Worm (Caenorhabditis elegans) whole organism, L4 larva: ENCODE results near the gene klp-3.
A peak's percentile ranks its signal among the peaks of the same experiment; 100 is the strongest.

Experiments
- F10B5.3 ChIP-seq: sonication (generic microtip); optimal IDR thresholded peaks from 2 replicates; lab custom pipeline; 2016; ENCODE audit warnings: mild to moderate bottlenecking, missing genetic modification characterization, missing compliant biosample characterization
- F37D6.2 ChIP-seq: sonication (generic microtip); optimal IDR thresholded peaks from 2 replicates; lab custom pipeline; 2016; ENCODE audit warnings: mild to moderate bottlenecking, missing genetic modification characterization, missing compliant biosample characterization
- T20F7.1 ChIP-seq: fragments of 200-800 bp; sonication (Bioruptor generic); optimal IDR thresholded peaks from 2 replicates; lab custom pipeline; 2018; ENCODE audit warnings: mild to moderate bottlenecking, missing genetic modification characterization, missing compliant biosample characterization
- ZK337.2 ChIP-seq: fragments of 200-800 bp; sonication (Bioruptor generic); IDR thresholded peaks from 2 replicates; pipeline ENCODE4 v1.3.6; 2022; ENCODE audit warnings: missing genetic modification reagents, missing genetic modification characterization, missing compliant biosample characterization
- ZK546.5 ChIP-seq, 2 experiments: sonication (generic microtip); optimal IDR thresholded peaks; 2 replicates each; lab custom pipeline; 2017; ENCODE audit warnings: missing biosample characterization in 2 of 2, missing genetic modification characterization in 2 of 2
- aha-1 ChIP-seq: fragments of 150-350 bp; peaks from one replicate; lab custom pipeline; 2014; ENCODE audit warnings: missing biosample characterization, missing genetic modification characterization
- aly-2 ChIP-seq: sonication (generic microtip); optimal IDR thresholded peaks from 2 replicates; lab custom pipeline; 2018; ENCODE audit warnings: missing biosample characterization, missing genetic modification characterization
- ama-1 ChIP-seq: fragments of 150-350 bp; optimal IDR thresholded peaks from 2 replicates; lab custom pipeline; 2014; ENCODE audit warnings: inconsistent platforms, mixed read lengths
- arid-1 ChIP-seq: fragments of 200-800 bp; sonication (Bioruptor generic); conservative IDR thresholded peaks from 2 replicates; pipeline ENCODE4 v1.3.6; 2022; ENCODE audit warnings: missing genetic modification reagents, missing genetic modification characterization, missing compliant biosample characterization
- ceh-20 ChIP-seq: fragments of 200-800 bp; sonication (Bioruptor generic); IDR thresholded peaks from 2 replicates; pipeline ENCODE4 v1.3.6; 2022; ENCODE audit warnings: missing genetic modification reagents, missing genetic modification characterization, missing compliant biosample characterization
- ceh-28 ChIP-seq: fragments of 150-350 bp; optimal IDR thresholded peaks from 2 replicates; lab custom pipeline; 2014; ENCODE audit warnings: missing biosample characterization, missing genetic modification reagents, missing genetic modification characterization
- ceh-62 ChIP-seq: sonication (generic microtip); optimal IDR thresholded peaks from 2 replicates; lab custom pipeline; 2017; ENCODE audit warnings: missing biosample characterization, missing genetic modification characterization
- ces-1 ChIP-seq: fragments of 150-350 bp; sonication (generic microtip); optimal IDR thresholded peaks from 4 replicates; lab custom pipeline; 2014; ENCODE audit warnings: missing biosample characterization, missing genetic modification reagents, missing genetic modification characterization
- daf-16 ChIP-seq, 3 experiments: sonication (generic microtip); optimal IDR thresholded peaks; 2 replicates each; lab custom pipeline; 2016 to 2017; ENCODE audit warnings: missing genetic modification characterization in 3 of 3, missing genetic modification reagents in 3 of 3, mild to moderate bottlenecking in 2 of 3, missing compliant biosample characterization in 2 of 3, missing biosample characterization in 1 of 3, moderate library complexity in 1 of 3
- daf-8 ChIP-seq: fragments of 200-800 bp; sonication (Bioruptor generic); IDR thresholded peaks from 2 replicates; pipeline ENCODE4 v1.3.6; 2022; ENCODE audit warnings: missing genetic modification characterization, missing compliant biosample characterization
- dpl-1 ChIP-seq: fragments of 150-350 bp; optimal IDR thresholded peaks from 2 replicates; lab custom pipeline; 2014; ENCODE audit warnings: missing biosample characterization, missing genetic modification reagents, missing genetic modification characterization
- dve-1 ChIP-seq: sonication (generic microtip); optimal IDR thresholded peaks from 2 replicates; lab custom pipeline; 2017; ENCODE audit warnings: antibody characterized with exemption, mild to moderate bottlenecking, missing genetic modification characterization, missing compliant biosample characterization; ENCODE audit not compliant: insufficient read depth
- egl-27 ChIP-seq: sonication (generic microtip); optimal IDR thresholded peaks from 3 replicates; lab custom pipeline; 2017; ENCODE audit warnings: missing biosample characterization, missing genetic modification reagents, missing genetic modification characterization
- fkh-10 ChIP-seq: fragments of 150-350 bp; optimal IDR thresholded peaks from 2 replicates; lab custom pipeline; 2014; ENCODE audit warnings: missing biosample characterization, missing genetic modification reagents, missing genetic modification characterization
- gei-8 ChIP-seq: fragments of 200-800 bp; sonication (Bioruptor generic); optimal IDR thresholded peaks from 2 replicates; lab custom pipeline; 2018; ENCODE audit warnings: mild to moderate bottlenecking, missing genetic modification characterization, missing compliant biosample characterization
- hif-1 ChIP-seq, 2 experiments: sonication (generic microtip); optimal IDR thresholded peaks; 2 replicates each; lab custom pipeline; 2016 to 2017; ENCODE audit warnings: missing compliant biosample characterization in 2 of 2, missing genetic modification characterization in 2 of 2, missing genetic modification reagents in 2 of 2, missing genotype in 2 of 2, mild to moderate bottlenecking in 1 of 2
- hlh-11 ChIP-seq: fragments of 200-800 bp; sonication (Bioruptor generic); optimal IDR thresholded peaks from 2 replicates; lab custom pipeline; 2018; ENCODE audit warnings: mild to moderate bottlenecking, missing genetic modification characterization, missing compliant biosample characterization
- hmg-1.1 ChIP-seq: fragments of 200-800 bp; sonication (Bioruptor generic); IDR thresholded peaks from 2 replicates; pipeline ENCODE4 v1.3.6; 2022; ENCODE audit warnings: missing genetic modification reagents, missing genetic modification characterization, missing compliant biosample characterization
- jun-1 ChIP-seq: fragments of 150-350 bp; optimal IDR thresholded peaks from 2 replicates; lab custom pipeline; 2014; ENCODE audit warnings: missing biosample characterization, missing genetic modification reagents, missing genetic modification characterization
- lin-29 ChIP-seq: fragments of 200-800 bp; sonication (Bioruptor generic); IDR thresholded peaks from 2 replicates; pipeline ENCODE4 v1.3.6; 2022; ENCODE audit warnings: missing genetic modification reagents, missing genetic modification characterization, missing compliant biosample characterization
- lsy-2 ChIP-seq, 2 experiments: fragments of 150-350 bp in 1 of 2; sonication (generic microtip) in 1 of 2; optimal IDR thresholded peaks; 2 replicates each; lab custom pipeline; 2014 to 2017; ENCODE audit warnings: missing biosample characterization in 2 of 2, missing genetic modification characterization in 2 of 2
- madf-5 ChIP-seq, 2 experiments: fragments of 200-800 bp; sonication (Bioruptor generic); IDR thresholded peaks; 2 replicates each; pipeline ENCODE4 v1.3.6; 2022; ENCODE audit warnings: missing compliant biosample characterization in 2 of 2, missing genetic modification characterization in 2 of 2
- mdl-1 ChIP-seq, 2 experiments: fragments of 150-350 bp in 1 of 2; sonication (generic microtip) in 1 of 2; optimal IDR thresholded peaks; 2 replicates each; lab custom pipeline; 2014 to 2017; ENCODE audit warnings: missing biosample characterization in 2 of 2, missing genetic modification characterization in 2 of 2
- mep-1 ChIP-seq: fragments of 150-350 bp; sonication (generic microtip); optimal IDR thresholded peaks from 3 replicates; lab custom pipeline; 2014; ENCODE audit warnings: missing biosample characterization, missing genetic modification characterization
- nhr-11 ChIP-seq: fragments of 150-350 bp; optimal IDR thresholded peaks from 2 replicates; lab custom pipeline; 2014; ENCODE audit warnings: missing biosample characterization, missing genetic modification characterization
- nhr-25 ChIP-seq: sonication (generic microtip); optimal IDR thresholded peaks from 2 replicates; lab custom pipeline; 2017; ENCODE audit warnings: missing genetic modification characterization, mild to moderate bottlenecking, missing compliant biosample characterization, antibody characterized with exemption, moderate library complexity, borderline replicate concordance; ENCODE audit not compliant: insufficient read depth
- nhr-28 ChIP-seq: fragments of 150-350 bp; optimal IDR thresholded peaks from 2 replicates; lab custom pipeline; 2014; ENCODE audit warnings: missing biosample characterization, missing genetic modification characterization
- nhr-48 ChIP-seq: sonication (generic microtip); optimal IDR thresholded peaks from 2 replicates; lab custom pipeline; 2016; ENCODE audit warnings: mild to moderate bottlenecking, missing genetic modification characterization, missing compliant biosample characterization
- rbr-2 ChIP-seq: sonication (generic microtip); optimal IDR thresholded peaks from 2 replicates; lab custom pipeline; 2016; ENCODE audit warnings: missing genotype, missing genetic modification characterization, missing compliant biosample characterization
- set-16 ChIP-seq: fragments of 200-800 bp; sonication (Bioruptor generic); IDR thresholded peaks from 2 replicates; pipeline ENCODE4 v1.3.6; 2022; ENCODE audit warnings: missing genetic modification reagents, missing genetic modification characterization, missing compliant biosample characterization
- snpc-1.2 ChIP-seq: fragments of 200-800 bp; sonication (Bioruptor generic); IDR thresholded peaks from 2 replicates; pipeline ENCODE4 v1.3.6; 2022; ENCODE audit warnings: missing genetic modification reagents, missing genetic modification characterization, missing compliant biosample characterization
- snpc-4 ChIP-seq: fragments of 150-350 bp; optimal IDR thresholded peaks from 2 replicates; lab custom pipeline; 2014; ENCODE audit warnings: missing biosample characterization, missing genetic modification characterization
- spr-1 ChIP-seq: sonication (generic microtip); optimal IDR thresholded peaks from 2 replicates; lab custom pipeline; 2016; ENCODE audit warnings: mild to moderate bottlenecking, missing genetic modification characterization, missing compliant biosample characterization
- zfp-3 ChIP-seq: fragments of 200-800 bp; sonication (Bioruptor generic); conservative IDR thresholded peaks from 2 replicates; pipeline ENCODE4 v1.3.6; 2022; ENCODE audit warnings: missing genetic modification reagents, missing genetic modification characterization, missing compliant biosample characterization
- ztf-7 ChIP-seq: fragments of 150-350 bp; optimal IDR thresholded peaks from 2 replicates; lab custom pipeline; 2014; ENCODE audit warnings: missing biosample characterization, missing genetic modification characterization

Gene klp-3

ce11 chrII:7832054-7832453 lies 10.1 kb upstream of the klp-3 start, which contains the start of gene T09A5.14:
TSS of gene T09A5.14 (plus strand) at chrII:7832354.
- TF ChIP-seq ceh-62 (tag; lab: Kevin White, UChicago) (no peak), ZK546.5 (tag; optimal IDR thresholded peaks at IDR 0.05; lab: Kevin White, UChicago) (no peak), spr-1 (tag; lab: Kevin White, UChicago) (no peak), F37D6.2 (no peak), snpc-1.2 (no peak), dpl-1 (GFP tag; lab: Kevin White, UChicago) (no peak), ces-1 (no peak), F10B5.3 (tag; lab: Kevin White, UChicago) (no peak), zfp-3 (no peak), nhr-48 (tag; lab: Kevin White, UChicago) (no peak), nhr-28 (tag; lab: Kevin White, UChicago) (no peak), mep-1 (tag; lab: Kevin White, UChicago) (no peak)

DNA sequence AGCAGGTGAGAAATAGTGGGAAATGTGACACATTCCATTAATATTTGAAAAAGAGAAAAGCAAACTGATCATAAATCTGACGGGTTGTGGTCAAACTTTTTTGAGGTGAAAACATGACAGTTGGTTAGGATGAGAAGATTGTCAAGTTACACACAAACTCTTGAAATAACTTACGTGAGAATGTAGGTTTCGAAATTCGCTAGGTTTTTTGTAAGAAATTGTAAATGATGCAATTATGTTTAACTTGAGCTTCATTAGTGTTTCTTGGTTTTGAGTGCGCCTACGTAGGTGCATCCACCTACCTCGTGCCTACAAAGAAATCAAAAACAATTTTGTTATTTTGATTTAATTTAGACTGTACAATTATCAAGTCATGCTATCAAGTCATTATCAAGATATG lies 6.8 kb upstream of the klp-3 start, which contains the start of gene cex-2:
cex-2 (minus strand) TSS at position 101 of the 400 bp plus-strand sequence.
- TF ChIP-seq egl-27 (tag; lab: Kevin White, UChicago) (no peak), nhr-28 (tag; lab: Kevin White, UChicago) (no peak), ztf-7 (no peak), set-16 (no peak), aly-2 (tag; lab: Kevin White, UChicago) (no peak), lin-29 (GFP tag; lab: Robert Waterston, UW) (no peak), spr-1 (tag; lab: Kevin White, UChicago) (no peak)

DNA sequence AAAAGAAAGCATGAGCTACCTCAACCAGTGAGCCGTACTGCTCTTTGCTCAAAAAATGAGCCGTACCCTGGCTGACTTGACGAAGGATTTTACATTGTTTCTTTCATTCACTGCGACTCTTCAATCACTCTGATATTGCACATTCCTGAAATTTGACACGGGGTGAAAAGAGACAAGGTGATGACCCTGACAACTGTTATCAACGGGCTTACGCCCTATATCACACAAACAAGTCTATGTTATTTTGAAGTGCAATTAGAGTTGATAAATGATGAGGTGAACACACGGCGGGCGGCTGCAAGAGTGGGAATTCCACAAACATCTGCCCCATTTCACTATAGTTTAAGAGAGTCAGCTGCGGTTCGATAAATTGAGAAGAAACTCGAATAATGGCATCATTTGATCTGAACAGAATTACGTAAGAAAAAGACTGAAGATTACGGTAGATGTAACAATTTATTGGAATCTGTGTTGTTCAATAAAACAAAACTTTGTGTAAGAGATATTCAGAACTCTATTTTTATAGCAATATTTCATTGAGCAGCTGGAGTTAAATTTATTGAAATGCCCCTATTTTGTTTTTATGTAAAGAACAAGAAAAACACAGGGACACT lies 5.4 kb upstream of the klp-3 start:
- TF ChIP-seq T20F7.1 (GFP tag; lab: Kevin White, UChicago) (no peak), ZK337.2 (GFP tag; lab: Robert Waterston, UW) (no peak), arid-1 (no peak), nhr-11 (tag; lab: Kevin White, UChicago) (peak; percentile 45), ces-1 (no peak), aha-1 (peak; percentile 95), ama-1 (lab: Kevin White, UChicago) (no peak), hmg-1.1 (GFP tag; lab: Robert Waterston, UW) (0 out of 2 replicates have a peak, but pooled peaks have one; percentile 16), hlh-11 (tag; lab: Kevin White, UChicago) (peak; percentile 64), hif-1 (tag; optimal IDR thresholded peaks at IDR 0.05; lab: Kevin White, UChicago) (peak in 1 of 2 experiments; percentile 36), ceh-20 (GFP tag; lab: Robert Waterston, UW) (0 out of 2 replicates have a peak, but pooled peaks have one; percentile 61), gei-8 (GFP tag; lab: Kevin White, UChicago) (no peak), daf-8 (no peak), ceh-28 (tag; lab: Kevin White, UChicago) (no peak), lsy-2 (tag; optimal IDR thresholded peaks at IDR 0.05; lab: Kevin White, UChicago) (peak in 1 of 2 experiments; percentile 44), daf-16 (GFP tag; optimal IDR thresholded peaks at IDR 0.05; lab: Kevin White, UChicago) (peak in 1 of 2 experiments; percentile 96), daf-16 (tag; optimal IDR thresholded peaks at IDR 0.05; lab: Kevin White, UChicago) (no peak), nhr-28 (tag; lab: Kevin White, UChicago) (no peak)

- no peak for TF ChIP-seq jun-1 (tag; lab: Kevin White, UChicago)
- peak; percentile 55; the same call in 1 of the 2 replicates for TF ChIP-seq ceh-20 (GFP tag; lab: Robert Waterston, UW)
- no peak for TF ChIP-seq nhr-25 (tag; lab: Kevin White, UChicago)
- peak in 1 of 2 experiments; percentile 28 for TF ChIP-seq mdl-1 (tag; optimal IDR thresholded peaks at IDR 0.05; lab: Kevin White, UChicago)
- TF ChIP-seq madf-5 (GFP tag; IDR thresholded peaks at IDR 0.05; lab: Robert Waterston, UW), result no peak
- TF ChIP-seq hmg-1.1 (GFP tag; lab: Robert Waterston, UW), result peak; percentile 79
- peak in 1 of 2 experiments; percentile 56 for TF ChIP-seq daf-16 (GFP tag; optimal IDR thresholded peaks at IDR 0.05; lab: Kevin White, UChicago)
- TF ChIP-seq daf-16 (tag; optimal IDR thresholded peaks at IDR 0.05; lab: Kevin White, UChicago), result no peak
- TF ChIP-seq dve-1 (tag; lab: Kevin White, UChicago), result no peak
- TF ChIP-seq ZK546.5 (tag; optimal IDR thresholded peaks at IDR 0.05; lab: Kevin White, UChicago), result no peak
- TF ChIP-seq lsy-2 (tag; optimal IDR thresholded peaks at IDR 0.05; lab: Kevin White, UChicago), result peak in 1 of 2 experiments; percentile 45
- TF ChIP-seq fkh-10, result no peak
- TF ChIP-seq snpc-4, result no peak
- TF ChIP-seq mep-1 (tag; lab: Kevin White, UChicago), result peak; percentile 10
- TF ChIP-seq rbr-2, result peak; percentile 32
- no peak for TF ChIP-seq ama-1 (lab: Kevin White, UChicago)
Measured at ce11 chrII:7838661-7839060, 3.5 kb upstream of the klp-3 start.
